Fruit fly (Drosophila melanogaster) whole organism, prepupa: Measurements from ENCODE around the gene APC4.

Experiments
- Blimp-1 ChIP-seq: fragments of 200-800 bp; sonication (Bioruptor generic); optimal IDR thresholded peaks from 3 replicates; lab custom pipeline; 2017; ENCODE audit warnings: missing biosample characterization, missing genetic modification characterization, mild to moderate bottlenecking, moderate library complexity, missing genetic modification reagents
- CG8119 ChIP-seq: fragments of 200-800 bp; sonication (Bioruptor generic); IDR thresholded peaks from 3 replicates; pipeline ENCODE4 v1.3.6; 2022; ENCODE audit warnings: missing biosample characterization, missing genetic modification characterization
- Ets21C ChIP-seq: fragments of 200-800 bp; sonication (Bioruptor generic); optimal IDR thresholded peaks from 3 replicates; lab custom pipeline; 2016; ENCODE audit warnings: missing biosample characterization, missing genetic modification characterization
- Hr39 ChIP-seq: fragments of 200-800 bp; sonication (Bioruptor generic); optimal IDR thresholded peaks from 2 replicates; lab custom pipeline; 2016; ENCODE audit warnings: missing biosample characterization, missing genetic modification characterization
- Hr4 ChIP-seq: fragments of 200-800 bp; sonication (Bioruptor generic); optimal IDR thresholded peaks from 3 replicates; lab custom pipeline; 2016; ENCODE audit warnings: missing biosample characterization, missing genetic modification characterization
- Sox102F ChIP-seq: fragments of 200-800 bp; sonication (Bioruptor generic); optimal IDR thresholded peaks from 2 replicates; lab custom pipeline; 2016; ENCODE audit warnings: missing biosample characterization, mild to moderate bottlenecking, missing genetic modification characterization
- lz ChIP-seq: fragments of 200-800 bp; sonication (Bioruptor generic); optimal IDR thresholded peaks from 3 replicates; lab custom pipeline; 2016; ENCODE audit warnings: missing biosample characterization, missing genetic modification characterization
- net ChIP-seq: fragments of 200-800 bp; sonication (Bioruptor generic); optimal IDR thresholded peaks from 3 replicates; lab custom pipeline; 2016; ENCODE audit warnings: missing biosample characterization, missing genetic modification characterization
- salr ChIP-seq, 2 experiments: fragments of 200-800 bp; sonication (Bioruptor generic); optimal IDR thresholded peaks; 3 replicates each; lab custom pipeline; 2016 to 2018; ENCODE audit warnings: missing biosample characterization in 2 of 2, missing genetic modification characterization in 2 of 2, mild to moderate bottlenecking in 1 of 2
- spab ChIP-seq: fragments of 200-800 bp; sonication (Bioruptor generic); optimal IDR thresholded peaks from 2 replicates; lab custom pipeline; 2017; ENCODE audit warnings: missing biosample characterization, mild to moderate bottlenecking, missing genetic modification characterization, missing genetic modification reagents

dm6 chrX:9044857-9045256, 37.9 kb upstream of the APC4 start:
- no peak for TF ChIP-seq CG8119 (GFP tag; lab: Robert Waterston, UW)
- TF ChIP-seq Sox102F, result no peak
- no peak for TF ChIP-seq spab (GFP tag; lab: Kevin White, UChicago)
- TF ChIP-seq salr (GFP tag; optimal IDR thresholded peaks at IDR 0.05; lab: Kevin White, UChicago), result no peak
- no peak for TF ChIP-seq Hr39 (GFP tag; lab: Kevin White, UChicago)
- TF ChIP-seq lz, result no peak
- TF ChIP-seq Ets21C, result no peak
- TF ChIP-seq net (GFP tag; lab: Kevin White, UChicago), result no peak
- TF ChIP-seq Hr4, result no peak
- TF ChIP-seq Blimp-1 (GFP tag; lab: Kevin White, UChicago), result no peak
